Fruit fly (Drosophila melanogaster) whole organism, pupa: ENCODE data around the gene CG5516.

Source experiments
- CG12605 ChIP-seq: fragments of 200-800 bp; sonication (Bioruptor generic); IDR thresholded peaks from 2 replicates; pipeline ENCODE4 v1.3.6; 2022; ENCODE audit warnings: missing biosample characterization, missing genetic modification characterization
- CG15710 ChIP-seq: fragments of 200-800 bp; sonication (Bioruptor generic); optimal IDR thresholded peaks from 2 replicates; lab custom pipeline; 2018; ENCODE audit warnings: missing biosample characterization, mild to moderate bottlenecking, missing genetic modification characterization, moderate library complexity
- CG34367 ChIP-seq: fragments of 200-800 bp; sonication (Bioruptor generic); optimal IDR thresholded peaks from 2 replicates; lab custom pipeline; 2018; ENCODE audit warnings: missing biosample characterization, mild to moderate bottlenecking, missing genetic modification characterization
- CG8301 ChIP-seq: fragments of 200-800 bp; sonication (Bioruptor generic); optimal IDR thresholded peaks from 2 replicates; lab custom pipeline; 2018; ENCODE audit warnings: missing biosample characterization, mild to moderate bottlenecking, missing genetic modification characterization
- EcR ChIP-seq: fragments of 200-800 bp; sonication (Bioruptor generic); optimal IDR thresholded peaks from 3 replicates; lab custom pipeline; 2019; ENCODE audit warnings: missing biosample characterization, missing genetic modification characterization, mild to moderate bottlenecking, moderate library complexity, missing genetic modification reagents
- rn ChIP-seq: fragments of 200-800 bp; sonication (Bioruptor generic); IDR thresholded peaks from 2 replicates; pipeline ENCODE4 v1.3.6; 2022; ENCODE audit warnings: missing biosample characterization, missing genetic modification characterization

- no peak for TF ChIP-seq CG15710 (tag; lab: Kevin White, UChicago)
- no peak for TF ChIP-seq CG8301 (tag; lab: Kevin White, UChicago)
- no peak for TF ChIP-seq rn (GFP tag; lab: Robert Waterston, UW)
- TF ChIP-seq CG12605, result peak; percentile 58
- no peak for TF ChIP-seq CG34367
- TF ChIP-seq EcR, result no peak
These were observed 30.3 kb downstream of the CG5516 start for dm6 chr3R:15993815-15994572.
